Worm (Caenorhabditis elegans): ENCODE results near the gene F19G12.11.

Gene F19G12.11

ce11 chrX:1453770-1454169, 27.4 kb upstream of the F19G12.11 start, which contains the start of gene cebp-1:
cebp-1 (minus strand) TSS chrX:1453868.
- TF ChIP-seq madf-2 (tag; optimal IDR thresholded peaks at IDR 0.05), result no peak
- TF ChIP-seq elt-2 (tag; optimal IDR thresholded peaks at IDR 0.05), result peak; percentile 12
- TF ChIP-seq pha-4 (tag; optimal IDR thresholded peaks at IDR 0.05), result no peak

- TF ChIP-seq lin-11 (tag; optimal IDR thresholded peaks at IDR 0.05) (no peak), pax-1 (tag; optimal IDR thresholded peaks at IDR 0.05) (no peak), nhr-11 (tag; optimal IDR thresholded peaks at IDR 0.05) (no peak), npax-4 (tag; optimal IDR thresholded peaks at IDR 0.05) (no peak)
Measured at ce11 chrX:1451816-1452602, 25.7 kb upstream of the F19G12.11 start.

ce11 chrX:1451240-1451639, 24.9 kb upstream of the F19G12.11 start:
- TF ChIP-seq Y22D7AL.16 (tag; optimal IDR thresholded peaks at IDR 0.05) (no peak), ceh-34 (tag; optimal IDR thresholded peaks at IDR 0.05) (no peak), T23F11.4 (GFP tag; optimal IDR thresholded peaks at IDR 0.05) (no peak), unc-3 (GFP tag; conservative IDR thresholded peaks at IDR 0.05) (no peak), unc-3 (tag; optimal IDR thresholded peaks at IDR 0.05) (no peak), nhr-232 (tag; optimal IDR thresholded peaks at IDR 0.05) (no peak), ceh-30 (tag; optimal IDR thresholded peaks at IDR 0.05) (no peak), sox-4 (tag; optimal IDR thresholded peaks at IDR 0.05) (no peak)

- TF ChIP-seq ceh-18 (tag; optimal IDR thresholded peaks at IDR 0.05), result peak; percentile 4
- peak; percentile 60 for TF ChIP-seq tbx-2 (tag; optimal IDR thresholded peaks at IDR 0.05)
- TF ChIP-seq hlh-15 (tag; optimal IDR thresholded peaks at IDR 0.05), result no peak
- no peak for TF ChIP-seq nhr-232 (tag; optimal IDR thresholded peaks at IDR 0.05)
- TF ChIP-seq pat-9 (tag; optimal IDR thresholded peaks at IDR 0.05), result no peak
- TF ChIP-seq pros-1 (tag; optimal IDR thresholded peaks at IDR 0.05), result no peak
- no peak for TF ChIP-seq C38D4.7 (GFP tag; optimal IDR thresholded peaks at IDR 0.05)
- no peak for TF ChIP-seq npax-4 (tag; optimal IDR thresholded peaks at IDR 0.05)
- peak; percentile 14 for TF ChIP-seq rnt-1 (tag; optimal IDR thresholded peaks at IDR 0.05)
- TF ChIP-seq ceh-48 (tag; optimal IDR thresholded peaks at IDR 0.05), result peak; percentile 70
- TF ChIP-seq ref-2 (tag; optimal IDR thresholded peaks at IDR 0.05), result no peak
- no peak for TF ChIP-seq ceh-14 (tag; optimal IDR thresholded peaks at IDR 0.05)
- peak; percentile 35 for TF ChIP-seq ceh-31 (tag; optimal IDR thresholded peaks at IDR 0.05)
- TF ChIP-seq odd-2 (tag; optimal IDR thresholded peaks at IDR 0.05), result no peak
- TF ChIP-seq elt-2 (tag; optimal IDR thresholded peaks at IDR 0.05), result no peak
- no peak for TF ChIP-seq eyg-1 (tag; optimal IDR thresholded peaks at IDR 0.05)
- TF ChIP-seq nhr-11 (tag; optimal IDR thresholded peaks at IDR 0.05), result no peak
- no peak for TF ChIP-seq Y22D7AL.16 (tag; optimal IDR thresholded peaks at IDR 0.05)
- no peak for TF ChIP-seq fax-1 (tag; optimal IDR thresholded peaks at IDR 0.05)
- no peak for TF ChIP-seq pax-1 (tag; optimal IDR thresholded peaks at IDR 0.05)
- no peak for TF ChIP-seq che-1 (tag; optimal IDR thresholded peaks at IDR 0.05)
- TF ChIP-seq ceh-34 (tag; optimal IDR thresholded peaks at IDR 0.05), result no peak
- TF ChIP-seq ceh-19 (GFP tag; optimal IDR thresholded peaks at IDR 0.05), result no peak
- no peak for TF ChIP-seq ztf-16 (tag; optimal IDR thresholded peaks at IDR 0.05)
- TF ChIP-seq nfya-1 (tag; optimal IDR thresholded peaks at IDR 0.05), result peak; percentile 34
- no peak for TF ChIP-seq hlh-30 (tag; optimal IDR thresholded peaks at IDR 0.05; ENCODE audit: insufficient read depth)
- TF ChIP-seq gmeb-2 (tag; optimal IDR thresholded peaks at IDR 0.05), result no peak
- TF ChIP-seq sdc-2 (tag; optimal IDR thresholded peaks at IDR 0.05), result peak; percentile 63
- no peak for TF ChIP-seq fkh-6 (tag; optimal IDR thresholded peaks at IDR 0.05)
- TF ChIP-seq ceh-2 (tag; optimal IDR thresholded peaks at IDR 0.05), result no peak
- TF ChIP-seq tbx-7 (tag; optimal IDR thresholded peaks at IDR 0.05), result no peak
Measured at ce11 chrX:1450352-1450818, 24.1 kb upstream of the F19G12.11 start, which contains the start of gene W05H7.1. W05H7.1 (plus strand) TSS chrX:1450768.
